Worm (Caenorhabditis elegans): ENCODE data around the gene set-13.

- TF ChIP-seq unc-62 (GFP tag; optimal IDR thresholded peaks at IDR 0.05) (no peak), ama-1 (optimal IDR thresholded peaks at IDR 0.05) (no peak), nhr-237 (tag; optimal IDR thresholded peaks at IDR 0.05) (no peak)
Measured at ce11 chrII:2804949-2805348, 11.8 kb upstream of the set-13 start.
